Worm (Caenorhabditis elegans) whole organism, L1 larva: ENCODE measurements around the gene sdz-9.

Experiments
- ama-1 ChIP-seq: fragments of 150-350 bp; optimal IDR thresholded peaks from 2 replicates; lab custom pipeline; 2014
- ceh-8 ChIP-seq: fragments of 200-800 bp; sonication (Bioruptor generic); optimal IDR thresholded peaks from 2 replicates; lab custom pipeline; 2018; ENCODE audit warnings: mild to moderate bottlenecking, missing genetic modification characterization, moderate library complexity, missing compliant biosample characterization
- ceh-82 ChIP-seq, 3 experiments: fragments of 150-350 bp in 1 of 3; sonication (generic microtip) in 2 of 3; optimal IDR thresholded peaks; 2 replicates each; lab custom pipeline; 2014 to 2017; ENCODE audit warnings: missing biosample characterization in 3 of 3, missing genetic modification characterization in 3 of 3
- ceh-90 ChIP-seq: sonication (generic microtip); optimal IDR thresholded peaks from 2 replicates; lab custom pipeline; 2016; ENCODE audit warnings: missing genetic modification characterization, missing compliant biosample characterization
- dsc-1 ChIP-seq: sonication (generic microtip); optimal IDR thresholded peaks from 2 replicates; lab custom pipeline; 2016; ENCODE audit warnings: mild to moderate bottlenecking, missing genetic modification characterization, missing compliant biosample characterization
- elt-2 ChIP-seq: sonication (generic microtip); optimal IDR thresholded peaks from 2 replicates; lab custom pipeline; 2016; ENCODE audit warnings: missing genetic modification characterization, mild to moderate bottlenecking, inconsistent platforms, missing compliant biosample characterization, missing genetic modification reagents
- ets-5 ChIP-seq: fragments of 200-800 bp; sonication (Bioruptor generic); IDR thresholded peaks from 2 replicates; pipeline ENCODE4 v1.3.6; 2022; ENCODE audit warnings: missing genetic modification characterization, missing compliant biosample characterization
- fkh-10 ChIP-seq: sonication (generic microtip); optimal IDR thresholded peaks from 2 replicates; lab custom pipeline; 2017; ENCODE audit warnings: missing biosample characterization, missing genetic modification reagents, missing genetic modification characterization
- grh-1 ChIP-seq: fragments of 200-800 bp; sonication (Bioruptor generic); IDR thresholded peaks from 2 replicates; pipeline ENCODE4 v1.3.6; 2022; ENCODE audit warnings: missing genetic modification reagents, missing genetic modification characterization, missing compliant biosample characterization
- hlh-4 ChIP-seq: sonication (generic microtip); optimal IDR thresholded peaks from 2 replicates; lab custom pipeline; 2016; ENCODE audit warnings: mild to moderate bottlenecking, missing genetic modification characterization, missing compliant biosample characterization
- irx-1 ChIP-seq: sonication (generic microtip); optimal IDR thresholded peaks from 2 replicates; lab custom pipeline; 2016; ENCODE audit warnings: missing genetic modification characterization, missing compliant biosample characterization
- isw-1 ChIP-seq: fragments of 200-800 bp; sonication (Bioruptor generic); IDR thresholded peaks from 2 replicates; pipeline ENCODE4 v1.3.6; 2022; ENCODE audit warnings: missing genetic modification characterization, missing compliant biosample characterization
- lin-14 ChIP-seq: fragments of 200-800 bp; sonication (Bioruptor generic); optimal IDR thresholded peaks from 2 replicates; lab custom pipeline; 2018; ENCODE audit warnings: mild to moderate bottlenecking, missing genetic modification characterization, moderate library complexity, missing compliant biosample characterization
- lin-15B ChIP-seq: fragments of 150-350 bp; sonication (generic microtip); optimal IDR thresholded peaks from 3 replicates; lab custom pipeline; 2014; ENCODE audit warnings: missing biosample characterization, missing genetic modification characterization
- lsy-2 ChIP-seq, 2 experiments: fragments of 150-350 bp; optimal IDR thresholded peaks; 2 replicates each; lab custom pipeline; 2014; ENCODE audit warnings: missing biosample characterization in 2 of 2, missing genetic modification characterization in 2 of 2
- mab-9 ChIP-seq: fragments of 200-800 bp; sonication (Bioruptor generic); IDR thresholded peaks from 2 replicates; pipeline ENCODE4 v1.3.6; 2022; ENCODE audit warnings: missing genetic modification reagents, missing genetic modification characterization, missing compliant biosample characterization
- nhr-71 ChIP-seq: sonication (generic microtip); optimal IDR thresholded peaks from 2 replicates; lab custom pipeline; 2016; ENCODE audit warnings: mild to moderate bottlenecking, missing genetic modification characterization, moderate library complexity, missing compliant biosample characterization
- pax-3 ChIP-seq: fragments of 200-800 bp; sonication (Bioruptor generic); optimal IDR thresholded peaks from 2 replicates; lab custom pipeline; 2018; ENCODE audit warnings: mild to moderate bottlenecking, missing genetic modification characterization, moderate library complexity, missing compliant biosample characterization
- rnt-1 ChIP-seq: sonication (generic microtip); optimal IDR thresholded peaks from 2 replicates; lab custom pipeline; 2016; ENCODE audit warnings: mild to moderate bottlenecking, missing genetic modification characterization, moderate library complexity, missing compliant biosample characterization
- snu-23 ChIP-seq: sonication (generic microtip); optimal IDR thresholded peaks from 2 replicates; lab custom pipeline; 2016; ENCODE audit warnings: missing genetic modification characterization, missing compliant biosample characterization
- sup-37 ChIP-seq: fragments of 200-800 bp; sonication (Bioruptor generic); optimal IDR thresholded peaks from 2 replicates; lab custom pipeline; 2018; ENCODE audit warnings: mild to moderate bottlenecking, missing genetic modification characterization, missing compliant biosample characterization
- tlp-1 ChIP-seq: fragments of 150-350 bp; optimal IDR thresholded peaks from 2 replicates; lab custom pipeline; 2014; ENCODE audit warnings: missing biosample characterization, missing genetic modification characterization
- unc-30 ChIP-seq: sonication (generic microtip); optimal IDR thresholded peaks from 2 replicates; lab custom pipeline; 2017; ENCODE audit warnings: missing biosample characterization, missing genetic modification characterization
- xbp-1 ChIP-seq: sonication (generic microtip); optimal IDR thresholded peaks from 2 replicates; lab custom pipeline; 2016; ENCODE audit warnings: missing genetic modification characterization, missing compliant biosample characterization

sdz-9 gene

ce11 chrII:2730647-2731046 is 42.8 kb downstream of the sdz-9 start:
- TF ChIP-seq lin-14 (GFP tag; lab: Kevin White, UChicago) (peak; percentile 34), mab-9 (GFP tag; lab: Robert Waterston, UW) (no peak), ets-5 (GFP tag; lab: Robert Waterston, UW) (no peak), irx-1 (tag; lab: Kevin White, UChicago) (no peak), nhr-71 (tag; lab: Kevin White, UChicago) (no peak), lin-15B (no peak), sup-37 (GFP tag; lab: Kevin White, UChicago) (no peak), ceh-8 (no peak), unc-30 (tag; lab: Kevin White, UChicago) (no peak), ama-1 (no peak), lsy-2 (tag; optimal IDR thresholded peaks at IDR 0.05; lab: Kevin White, UChicago) (no peak), snu-23 (GFP tag; lab: Kevin White, UChicago) (no peak), fkh-10 (GFP tag; lab: Kevin White, UChicago) (peak; percentile 63), ceh-82 (tag; optimal IDR thresholded peaks at IDR 0.05; lab: Kevin White, UChicago) (no peak), ceh-90 (tag; lab: Kevin White, UChicago) (no peak)
- TF ChIP-seq, all 84 proteins: peak for 2

- no peak for TF ChIP-seq elt-2 (tag; lab: Kevin White, UChicago)
- peak; percentile 43 for TF ChIP-seq rnt-1 (tag; lab: Kevin White, UChicago)
- peak; percentile 0 for TF ChIP-seq nhr-71 (tag; lab: Kevin White, UChicago)
- TF ChIP-seq dsc-1 (tag; lab: Kevin White, UChicago), result no peak
- TF ChIP-seq grh-1, result no peak
- TF ChIP-seq ets-5 (GFP tag; lab: Robert Waterston, UW), result no peak
- peak; percentile 33 for TF ChIP-seq lin-14 (GFP tag; lab: Kevin White, UChicago)
- TF ChIP-seq, all 84 proteins: peak for 3
Observed at ce11 chrII:2726774-2727173, 46.7 kb downstream of the sdz-9 start.

ce11 chrII:2725561-2725960 is 47.9 kb downstream of the sdz-9 start, which contains the start of the genes T05A8.11 and nep-2:
Gene T05A8.11 (minus strand): TSS chrII:2725661.
Gene nep-2 (minus strand): TSS chrII:2725752.
- TF ChIP-seq xbp-1 (tag; lab: Kevin White, UChicago), result no peak
- TF ChIP-seq hlh-4, result no peak
- no peak for TF ChIP-seq isw-1
- no peak for TF ChIP-seq tlp-1 (tag; lab: Kevin White, UChicago)
- TF ChIP-seq pax-3 (tag; lab: Kevin White, UChicago), result no peak
